Worm (Caenorhabditis elegans) whole organism, late embryonic: ENCODE measurements around the gene ifas-1.

Source experiments
- F13H6.1 ChIP-seq: sonication (generic microtip); optimal IDR thresholded peaks from 2 replicates; lab custom pipeline; 2016; ENCODE audit warnings: missing genetic modification characterization, missing compliant biosample characterization
- K09A11.1 ChIP-seq: sonication (generic microtip); optimal IDR thresholded peaks from 2 replicates; lab custom pipeline; 2017; ENCODE audit warnings: antibody characterized with exemption, mild to moderate bottlenecking, missing genetic modification characterization, missing compliant biosample characterization; ENCODE audit not compliant: insufficient read depth
- T23F11.4 ChIP-seq: fragments of 200-800 bp; sonication (Bioruptor generic); optimal IDR thresholded peaks from 2 replicates; lab custom pipeline; 2018; ENCODE audit warnings: mild to moderate bottlenecking, missing genetic modification characterization, missing compliant biosample characterization
- ceh-18 ChIP-seq: sonication (generic microtip); optimal IDR thresholded peaks from 2 replicates; lab custom pipeline; 2016; ENCODE audit warnings: missing genetic modification characterization, missing compliant biosample characterization
- ceh-19 ChIP-seq: fragments of 200-800 bp; sonication (Bioruptor generic); optimal IDR thresholded peaks from 2 replicates; lab custom pipeline; 2018; ENCODE audit warnings: mild to moderate bottlenecking, missing genetic modification characterization, missing compliant biosample characterization
- ceh-2 ChIP-seq: sonication (generic microtip); optimal IDR thresholded peaks from 2 replicates; lab custom pipeline; 2016; ENCODE audit warnings: missing genotype, missing genetic modification characterization, missing compliant biosample characterization
- ceh-34 ChIP-seq: sonication (generic microtip); optimal IDR thresholded peaks from 2 replicates; lab custom pipeline; 2016; ENCODE audit warnings: mild to moderate bottlenecking, missing genetic modification characterization, missing compliant biosample characterization
- ceh-48 ChIP-seq: sonication (generic microtip); optimal IDR thresholded peaks from 2 replicates; lab custom pipeline; 2016; ENCODE audit warnings: missing genetic modification characterization, inconsistent platforms, missing compliant biosample characterization
- ceh-6 ChIP-seq: fragments of 200-800 bp; sonication (Bioruptor generic); optimal IDR thresholded peaks from 2 replicates; lab custom pipeline; 2018; ENCODE audit warnings: mild to moderate bottlenecking, missing genetic modification characterization, missing compliant biosample characterization
- dve-1 ChIP-seq: sonication (generic microtip); optimal IDR thresholded peaks from 2 replicates; lab custom pipeline; 2017; ENCODE audit warnings: antibody characterized with exemption, mild to moderate bottlenecking, missing genetic modification characterization, missing compliant biosample characterization
- elt-4 ChIP-seq: sonication (generic microtip); optimal IDR thresholded peaks from 2 replicates; lab custom pipeline; 2016; ENCODE audit warnings: missing genetic modification characterization, missing compliant biosample characterization
- ets-4 ChIP-seq: sonication (generic microtip); optimal IDR thresholded peaks from 2 replicates; lab custom pipeline; 2016; ENCODE audit warnings: missing genetic modification characterization, missing compliant biosample characterization
- eyg-1 ChIP-seq: sonication (generic microtip); optimal IDR thresholded peaks from 2 replicates; lab custom pipeline; 2016; ENCODE audit warnings: missing genotype, missing genetic modification characterization, missing compliant biosample characterization
- fax-1 ChIP-seq: sonication (generic microtip); optimal IDR thresholded peaks from 2 replicates; lab custom pipeline; 2016; ENCODE audit warnings: missing genotype, missing genetic modification characterization, missing compliant biosample characterization
- fkh-10 ChIP-seq: fragments of 150-350 bp; optimal IDR thresholded peaks from 2 replicates; lab custom pipeline; 2014; ENCODE audit warnings: missing biosample characterization, missing genetic modification reagents, missing genetic modification characterization
- gmeb-2 ChIP-seq: sonication (generic microtip); optimal IDR thresholded peaks from 2 replicates; lab custom pipeline; 2016; ENCODE audit warnings: missing genetic modification characterization, inconsistent platforms, missing compliant biosample characterization
- hlh-8 ChIP-seq: sonication (generic microtip); optimal IDR thresholded peaks from 2 replicates; lab custom pipeline; 2016; ENCODE audit warnings: missing genotype, missing genetic modification characterization, missing compliant biosample characterization
- lin-11 ChIP-seq: fragments of 200-800 bp; sonication (Bioruptor generic); optimal IDR thresholded peaks from 2 replicates; lab custom pipeline; 2018; ENCODE audit warnings: mild to moderate bottlenecking, missing genetic modification characterization, missing compliant biosample characterization
- madf-2 ChIP-seq: sonication (generic microtip); optimal IDR thresholded peaks from 2 replicates; lab custom pipeline; 2017; ENCODE audit warnings: missing genetic modification characterization, missing compliant biosample characterization
- mec-3 ChIP-seq: sonication (generic microtip); optimal IDR thresholded peaks from 2 replicates; lab custom pipeline; 2016; ENCODE audit warnings: borderline replicate concordance, missing genetic modification characterization, missing compliant biosample characterization
- nhr-232 ChIP-seq: sonication (generic microtip); optimal IDR thresholded peaks from 2 replicates; lab custom pipeline; 2016; ENCODE audit warnings: missing genetic modification characterization, missing compliant biosample characterization
- npax-4 ChIP-seq: sonication (generic microtip); optimal IDR thresholded peaks from 2 replicates; lab custom pipeline; 2016; ENCODE audit warnings: missing genetic modification characterization, missing compliant biosample characterization
- odd-2 ChIP-seq: sonication (generic microtip); optimal IDR thresholded peaks from 2 replicates; lab custom pipeline; 2017; ENCODE audit warnings: antibody characterized with exemption, mild to moderate bottlenecking, missing genetic modification characterization, missing compliant biosample characterization
- pag-3 ChIP-seq: sonication (generic microtip); optimal IDR thresholded peaks from 2 replicates; lab custom pipeline; 2016; ENCODE audit warnings: missing compliant biosample characterization, missing genetic modification characterization, borderline replicate concordance
- pha-2 ChIP-seq: sonication (generic microtip); optimal IDR thresholded peaks from 2 replicates; lab custom pipeline; 2017; ENCODE audit warnings: mild to moderate bottlenecking, missing genetic modification characterization, missing compliant biosample characterization
- pqm-1 ChIP-seq: sonication (generic microtip); optimal IDR thresholded peaks from 2 replicates; lab custom pipeline; 2016; ENCODE audit warnings: missing genetic modification characterization, missing compliant biosample characterization
- rnt-1 ChIP-seq: sonication (generic microtip); optimal IDR thresholded peaks from 2 replicates; lab custom pipeline; 2016; ENCODE audit warnings: missing genetic modification characterization, missing compliant biosample characterization
- sox-4 ChIP-seq: sonication (generic microtip); optimal IDR thresholded peaks from 2 replicates; lab custom pipeline; 2017; ENCODE audit warnings: mild to moderate bottlenecking, missing genetic modification characterization, inconsistent platforms, missing compliant biosample characterization
- syd-9 ChIP-seq: sonication (generic microtip); optimal IDR thresholded peaks from 2 replicates; lab custom pipeline; 2016; ENCODE audit warnings: mild to moderate bottlenecking, missing genetic modification characterization, moderate library complexity, missing compliant biosample characterization
- tbx-7 ChIP-seq: sonication (generic microtip); optimal IDR thresholded peaks from 2 replicates; lab custom pipeline; 2016; ENCODE audit warnings: missing genotype, missing genetic modification characterization, missing compliant biosample characterization
- ttx-3 ChIP-seq: sonication (generic microtip); optimal IDR thresholded peaks from 2 replicates; lab custom pipeline; 2016; ENCODE audit warnings: missing genetic modification reagents, missing genetic modification characterization, missing compliant biosample characterization
- unc-3 ChIP-seq, 2 experiments: fragments of 200-800 bp in 1 of 2; sonication (Bioruptor generic) in 1 of 2; sonication (generic microtip) in 1 of 2; conservative IDR thresholded peaks in 1 of 2; optimal IDR thresholded peaks in 1 of 2; 2 replicates each; pipeline versions ENCODE4 v1.3.6 to Lab custom; 2016 to 2022; ENCODE audit warnings: missing compliant biosample characterization in 2 of 2, missing genetic modification characterization in 2 of 2, missing genetic modification reagents in 1 of 2
- unc-42 ChIP-seq: sonication (generic microtip); optimal IDR thresholded peaks from 2 replicates; lab custom pipeline; 2016; ENCODE audit warnings: missing genotype, missing genetic modification characterization, missing compliant biosample characterization
- unc-55 ChIP-seq: sonication (generic microtip); optimal IDR thresholded peaks from 2 replicates; lab custom pipeline; 2017; ENCODE audit warnings: missing biosample characterization, missing genetic modification reagents, missing genetic modification characterization
- unc-86 ChIP-seq: sonication (generic microtip); optimal IDR thresholded peaks from 2 replicates; lab custom pipeline; 2016; ENCODE audit warnings: missing genetic modification characterization, missing compliant biosample characterization

ifas-1 gene

ce11 chrII:3688333-3688732, at the start of gene ifas-1:
ifas-1 (minus strand) TSS chrII:3688719.
- no peak for TF ChIP-seq pqm-1 (tag; lab: Kevin White, UChicago)

DNA sequence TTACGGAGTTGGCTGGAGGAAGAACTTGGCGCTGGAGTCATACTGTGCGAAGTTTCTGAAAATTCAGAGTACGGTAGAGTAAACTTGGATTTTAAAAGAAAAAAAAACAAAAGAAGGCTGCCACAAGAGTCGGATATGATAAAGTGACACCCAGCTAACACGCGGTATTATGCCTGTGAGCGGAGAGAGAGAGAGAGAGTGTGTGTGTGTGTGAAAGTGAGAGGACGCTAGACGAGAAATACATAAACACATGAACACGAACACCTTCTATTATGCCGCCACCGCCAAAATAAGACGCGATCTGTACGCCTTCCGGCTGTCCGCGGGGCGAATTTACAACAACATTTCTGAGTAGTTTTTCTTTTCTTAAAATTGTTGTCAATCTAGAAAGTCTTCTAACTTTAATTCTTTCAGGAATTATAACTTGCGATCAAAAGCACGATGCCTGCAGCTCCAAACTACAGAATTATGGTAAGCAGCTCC, 48.4 kb upstream of the ifas-1 start, which contains the start of gene F12E12.6:
TSS of gene F12E12.6 (minus strand) at position 51 of the 483 bp plus-strand sequence.
- no peak for TF ChIP-seq ceh-6 (GFP tag; lab: Kevin White, UChicago)
- no peak for TF ChIP-seq syd-9 (tag; lab: Kevin White, UChicago)
- TF ChIP-seq ets-4 (tag; lab: Kevin White, UChicago), result no peak
- no peak for TF ChIP-seq pha-2
- no peak for TF ChIP-seq hlh-8 (tag; lab: Kevin White, UChicago)
- no peak for TF ChIP-seq lin-11 (tag; lab: Kevin White, UChicago)
- TF ChIP-seq rnt-1, result no peak

- TF ChIP-seq ttx-3 (tag; lab: Kevin White, UChicago), result no peak
- no peak for TF ChIP-seq npax-4 (tag; lab: Kevin White, UChicago)
- TF ChIP-seq unc-86, result no peak
- TF ChIP-seq dve-1, result no peak
- no peak for TF ChIP-seq sox-4 (tag; lab: Kevin White, UChicago)
- no peak for TF ChIP-seq F13H6.1 (tag; lab: Kevin White, UChicago)
- no peak for TF ChIP-seq unc-42 (tag; lab: Kevin White, UChicago)
- no peak for TF ChIP-seq ceh-6 (GFP tag; lab: Kevin White, UChicago)
- TF ChIP-seq K09A11.1 (tag; lab: Kevin White, UChicago), result no peak
- TF ChIP-seq elt-4 (tag; lab: Kevin White, UChicago), result no peak
- no peak for TF ChIP-seq ceh-48 (tag; lab: Kevin White, UChicago)
- no peak for TF ChIP-seq pag-3 (tag; lab: Kevin White, UChicago)
- no peak for TF ChIP-seq pqm-1 (tag; lab: Kevin White, UChicago)
- TF ChIP-seq ceh-34 (tag; lab: Kevin White, UChicago), result no peak
- no peak for TF ChIP-seq tbx-7 (tag; lab: Kevin White, UChicago)
- TF ChIP-seq eyg-1 (tag; lab: Kevin White, UChicago), result no peak
Observed at ce11 chrII:3731723-3732122, 43.2 kb upstream of the ifas-1 start, which contains the start of the genes sdz-12 and bath-31. sdz-12 (minus strand) TSS chrII:3731823. bath-31 (plus strand) TSS chrII:3731973.

- TF ChIP-seq ceh-18 (no peak), ceh-2 (tag; lab: Kevin White, UChicago) (no peak), fkh-10 (GFP tag; lab: Kevin White, UChicago) (no peak), unc-86 (no peak), unc-3 (GFP tag; conservative IDR thresholded peaks at IDR 0.05; lab: Robert Waterston, UW) (no peak), unc-3 (tag; optimal IDR thresholded peaks at IDR 0.05; lab: Kevin White, UChicago) (no peak), syd-9 (tag; lab: Kevin White, UChicago) (no peak), fax-1 (tag; lab: Kevin White, UChicago) (no peak), nhr-232 (tag; lab: Kevin White, UChicago) (no peak), ceh-34 (tag; lab: Kevin White, UChicago) (no peak), mec-3 (tag; lab: Kevin White, UChicago) (no peak), gmeb-2 (tag; lab: Kevin White, UChicago) (no peak), unc-42 (tag; lab: Kevin White, UChicago) (no peak), pag-3 (tag; lab: Kevin White, UChicago) (no peak), pqm-1 (tag; lab: Kevin White, UChicago) (no peak), ceh-19 (no peak), dve-1 (no peak), madf-2 (no peak), unc-55 (GFP tag; lab: Kevin White, UChicago) (no peak), T23F11.4 (no peak), odd-2 (tag; lab: Kevin White, UChicago) (no peak)
Observed at ce11 chrII:3727996-3728395, 39.5 kb upstream of the ifas-1 start, which contains the start of gene C46E10.8. C46E10.8 (minus strand) TSS chrII:3728096.
